Worm (Caenorhabditis elegans): Measurements from ENCODE around the gene C50A2.7.

C50A2.7 gene

DNA sequence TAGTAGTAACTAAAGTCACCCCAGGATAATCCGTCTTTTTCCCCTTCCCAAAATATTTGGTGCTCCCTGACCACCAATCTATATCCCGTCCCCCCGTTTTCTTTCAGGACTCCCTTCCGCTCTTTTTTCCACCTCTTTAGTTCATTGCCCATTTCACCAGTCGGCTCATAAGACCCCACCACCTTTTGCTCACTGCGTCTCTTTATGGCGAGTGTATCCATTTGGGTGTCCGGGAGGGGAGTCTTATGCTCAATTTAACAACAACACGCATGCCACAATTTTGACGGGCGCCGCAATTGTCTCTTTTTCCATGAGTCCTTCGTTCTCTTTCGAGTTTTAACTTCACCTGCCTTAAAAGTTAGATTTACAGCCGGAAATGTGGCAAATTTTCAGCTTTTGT is 50.0 kb downstream of the C50A2.7 start:
- TF ChIP-seq dpl-1 (GFP tag; optimal IDR thresholded peaks at IDR 0.05) = peak in 1 of 3 experiments; percentile 20
- peak; percentile 14 for TF ChIP-seq tbx-2 (tag; optimal IDR thresholded peaks at IDR 0.05)
- TF ChIP-seq mab-9 (GFP tag; IDR thresholded peaks at IDR 0.05) = no peak
- TF ChIP-seq ceh-8 (GFP tag; optimal IDR thresholded peaks at IDR 0.05) = no peak
- TF ChIP-seq nhr-85 (tag) = no peak
- no peak for TF ChIP-seq C34B4.2 (tag; optimal IDR thresholded peaks at IDR 0.05)
- no peak for TF ChIP-seq sptf-1 (tag; optimal IDR thresholded peaks at IDR 0.05)
- TF ChIP-seq xbp-1 (tag; optimal IDR thresholded peaks at IDR 0.05) = no peak
- TF ChIP-seq lin-35 (GFP tag; optimal IDR thresholded peaks at IDR 0.05) = no peak
- TF ChIP-seq efl-1 (optimal IDR thresholded peaks at IDR 0.05) = no peak
- peak in 1 of 2 experiments; percentile 2 for TF ChIP-seq efl-1 (GFP tag; optimal IDR thresholded peaks at IDR 0.05 in 1 of 2)
- TF ChIP-seq nhr-11 (tag; optimal IDR thresholded peaks at IDR 0.05) = no peak
- TF ChIP-seq rnt-1 (tag; optimal IDR thresholded peaks at IDR 0.05) = no peak
- no peak for TF ChIP-seq lin-39 (tag; optimal IDR thresholded peaks at IDR 0.05)
- peak; percentile 15 for TF ChIP-seq snu-23 (GFP tag; optimal IDR thresholded peaks at IDR 0.05)
- peak; percentile 36 for TF ChIP-seq skn-1 (tag; optimal IDR thresholded peaks at IDR 0.05)
- TF ChIP-seq ets-5 (GFP tag; IDR thresholded peaks at IDR 0.05) = no peak
- no peak for TF ChIP-seq lin-13 (GFP tag; optimal IDR thresholded peaks at IDR 0.05)
- no peak for TF ChIP-seq tlp-1 (tag; optimal IDR thresholded peaks at IDR 0.05)
- peak in 1 of 3 experiments; percentile 39 for TF ChIP-seq ceh-82 (tag; optimal IDR thresholded peaks at IDR 0.05)
- TF ChIP-seq unc-62 (GFP tag; optimal IDR thresholded peaks at IDR 0.05) = no peak
- TF ChIP-seq hlh-17 (GFP tag; optimal IDR thresholded peaks at IDR 0.05; ENCODE audit: borderline replicate concordance) = no peak
- TF ChIP-seq lsy-2 (tag; optimal IDR thresholded peaks at IDR 0.05) = peak in 1 of 2 experiments; percentile 18
- TF ChIP-seq snpc-4 (tag; optimal IDR thresholded peaks at IDR 0.05) = peak; percentile 35
- peak; percentile 82 for TF ChIP-seq lin-14 (GFP tag; optimal IDR thresholded peaks at IDR 0.05)
- no peak for TF ChIP-seq nhr-71 (tag; optimal IDR thresholded peaks at IDR 0.05)
- no peak for TF ChIP-seq unc-130 (tag; optimal IDR thresholded peaks at IDR 0.05)
- TF ChIP-seq ceh-90 (tag; optimal IDR thresholded peaks at IDR 0.05) = no peak
- peak; percentile 4 for TF ChIP-seq nhr-47 (tag; optimal IDR thresholded peaks at IDR 0.05)
- TF ChIP-seq fos-1 (tag; optimal IDR thresholded peaks at IDR 0.05) = no peak
- no peak for TF ChIP-seq mep-1 (tag; optimal IDR thresholded peaks at IDR 0.05)
- no peak for TF ChIP-seq pag-3 (tag; optimal IDR thresholded peaks at IDR 0.05; ENCODE audit: borderline replicate concordance, insufficient read depth)
- TF ChIP-seq lin-15B (tag; optimal IDR thresholded peaks at IDR 0.05) = no peak
- no peak for TF ChIP-seq unc-86 (tag; optimal IDR thresholded peaks at IDR 0.05)
- no peak for TF ChIP-seq ceh-88 (GFP tag; IDR thresholded peaks at IDR 0.05)
- TF ChIP-seq fkh-8 (tag; optimal IDR thresholded peaks at IDR 0.05) = peak; percentile 71
- peak; percentile 4 for TF ChIP-seq swsn-7 (tag; optimal IDR thresholded peaks at IDR 0.05)
- TF ChIP-seq jun-1 (tag; optimal IDR thresholded peaks at IDR 0.05) = no peak
- TF ChIP-seq vab-15 (tag; optimal IDR thresholded peaks at IDR 0.05) = no peak
